Fruit fly (Drosophila melanogaster): Measurements from ENCODE around the gene CG10591.

DNA sequence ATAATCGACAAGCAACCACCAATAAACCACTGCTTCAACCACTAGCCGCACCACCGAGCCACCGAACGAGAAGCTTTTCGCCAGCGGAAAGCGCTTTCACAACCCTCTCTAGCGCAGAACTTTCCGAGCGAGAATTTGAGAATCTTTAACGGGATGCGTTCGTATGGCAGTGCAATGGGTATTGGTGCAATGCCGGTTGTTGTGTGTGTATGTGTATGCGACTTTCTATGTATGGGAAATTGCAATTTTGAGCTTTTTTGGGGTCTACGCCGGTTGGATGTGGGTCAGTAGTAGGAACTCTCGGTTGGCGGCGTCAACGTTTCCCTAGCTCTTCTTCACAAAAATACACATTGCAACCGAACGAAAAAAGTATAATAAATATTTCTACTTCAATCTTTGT, 43.3 kb upstream of the CG10591 start:
- TF ChIP-seq cas (GFP tag; IDR thresholded peaks at IDR 0.05) (no peak), fru (optimal IDR thresholded peaks at IDR 0.05) (no peak), kay (GFP tag; optimal IDR thresholded peaks at IDR 0.05) (no peak), CG10366 (GFP tag; IDR thresholded peaks at IDR 0.05) (no peak), pnt (GFP tag; optimal IDR thresholded peaks at IDR 0.05) (no peak), repo (GFP tag; optimal IDR thresholded peaks at IDR 0.05) (no peak), CG13624 (GFP tag; optimal IDR thresholded peaks at IDR 0.05) (no peak), Dp (GFP tag; optimal IDR thresholded peaks at IDR 0.05) (no peak), Deaf1 (tag; optimal IDR thresholded peaks at IDR 0.05) (no peak), Asciz (GFP tag; optimal IDR thresholded peaks at IDR 0.05) (no peak)
